Worm (Caenorhabditis elegans) whole organism, L1 larva: ENCODE results near the gene tag-196.
"Not testable (repeated sequence)": the region's sequence is repeated elsewhere in the genome, so short reads cannot be mapped to it uniquely, and the experiment has no call there.

Experiments used
- C16A3.4 ChIP-seq: fragments of 150-350 bp; optimal IDR thresholded peaks from 2 replicates; lab custom pipeline; 2014; ENCODE audit warnings: missing biosample characterization, missing genetic modification characterization
- F16B12.6 ChIP-seq: fragments of 150-350 bp; optimal IDR thresholded peaks from 2 replicates; lab custom pipeline; 2014; ENCODE audit warnings: missing biosample characterization, missing genetic modification characterization
- alr-1 ChIP-seq: fragments of 200-800 bp; sonication (Bioruptor generic); optimal IDR thresholded peaks from 2 replicates; lab custom pipeline; 2018; ENCODE audit warnings: borderline replicate concordance, mild to moderate bottlenecking, missing genetic modification characterization, missing compliant biosample characterization
- ama-1 ChIP-seq: fragments of 150-350 bp; optimal IDR thresholded peaks from 2 replicates; lab custom pipeline; 2014
- blmp-1 ChIP-seq: fragments of 150-350 bp; optimal IDR thresholded peaks from 2 replicates; lab custom pipeline; 2014; ENCODE audit warnings: missing biosample characterization, missing genetic modification characterization
- ceh-82 ChIP-seq, 3 experiments: fragments of 150-350 bp in 1 of 3; sonication (generic microtip) in 2 of 3; optimal IDR thresholded peaks; 2 replicates each; lab custom pipeline; 2014 to 2017; ENCODE audit warnings: missing biosample characterization in 3 of 3, missing genetic modification characterization in 3 of 3
- dpl-1 ChIP-seq, 3 experiments: fragments of 150-350 bp in 2 of 3; sonication (generic microtip) in 1 of 3; optimal IDR thresholded peaks; 2 replicates each; lab custom pipeline; 2014 to 2017; ENCODE audit warnings: missing biosample characterization in 3 of 3, missing genetic modification characterization in 3 of 3, missing genetic modification reagents in 3 of 3
- dsc-1 ChIP-seq: sonication (generic microtip); optimal IDR thresholded peaks from 2 replicates; lab custom pipeline; 2016; ENCODE audit warnings: mild to moderate bottlenecking, missing genetic modification characterization, missing compliant biosample characterization
- efl-1 ChIP-seq, 4 experiments: fragments of 150-350 bp; optimal IDR thresholded peaks in 3 of 4; peaks in 1 of 4; 1 replicate in 1 of 4; 2 replicates in 3 of 4; lab custom pipeline; 2014; ENCODE audit warnings: missing biosample characterization in 2 of 4, missing genetic modification characterization in 2 of 4, missing genetic modification reagents in 2 of 4
- efl-3 ChIP-seq: fragments of 200-800 bp; sonication (Bioruptor generic); optimal IDR thresholded peaks from 2 replicates; lab custom pipeline; 2018; ENCODE audit warnings: mild to moderate bottlenecking, missing genetic modification characterization, missing compliant biosample characterization
- elt-2 ChIP-seq: sonication (generic microtip); optimal IDR thresholded peaks from 2 replicates; lab custom pipeline; 2016; ENCODE audit warnings: missing genetic modification characterization, mild to moderate bottlenecking, inconsistent platforms, missing compliant biosample characterization, missing genetic modification reagents
- fkh-10 ChIP-seq: sonication (generic microtip); optimal IDR thresholded peaks from 2 replicates; lab custom pipeline; 2017; ENCODE audit warnings: missing biosample characterization, missing genetic modification reagents, missing genetic modification characterization
- fkh-4 ChIP-seq: sonication (generic microtip); optimal IDR thresholded peaks from 2 replicates; lab custom pipeline; 2016; ENCODE audit warnings: missing compliant biosample characterization, missing genetic modification characterization, borderline replicate concordance
- fkh-8 ChIP-seq: sonication (generic microtip); optimal IDR thresholded peaks from 2 replicates; lab custom pipeline; 2016; ENCODE audit warnings: mild to moderate bottlenecking, missing genetic modification characterization, missing compliant biosample characterization
- fos-1 ChIP-seq: fragments of 150-350 bp; optimal IDR thresholded peaks from 2 replicates; lab custom pipeline; 2014; ENCODE audit warnings: missing biosample characterization, missing genetic modification characterization
- hlh-4 ChIP-seq: sonication (generic microtip); optimal IDR thresholded peaks from 2 replicates; lab custom pipeline; 2016; ENCODE audit warnings: mild to moderate bottlenecking, missing genetic modification characterization, missing compliant biosample characterization
- hpl-2 ChIP-seq: fragments of 150-350 bp; optimal IDR thresholded peaks from 2 replicates; lab custom pipeline; 2014; ENCODE audit warnings: missing biosample characterization, missing genetic modification reagents, missing genetic modification characterization
- isw-1 ChIP-seq: fragments of 200-800 bp; sonication (Bioruptor generic); IDR thresholded peaks from 2 replicates; pipeline ENCODE4 v1.3.6; 2022; ENCODE audit warnings: missing genetic modification characterization, missing compliant biosample characterization
- lin-35 ChIP-seq, 2 experiments: fragments of 150-350 bp; optimal IDR thresholded peaks; 2 replicates each; lab custom pipeline; 2014; ENCODE audit warnings: missing biosample characterization in 2 of 2, missing genetic modification characterization in 2 of 2, missing genetic modification reagents in 2 of 2
- lsy-2 ChIP-seq, 2 experiments: fragments of 150-350 bp; optimal IDR thresholded peaks; 2 replicates each; lab custom pipeline; 2014; ENCODE audit warnings: missing biosample characterization in 2 of 2, missing genetic modification characterization in 2 of 2
- mef-2 ChIP-seq: fragments of 150-350 bp; optimal IDR thresholded peaks from 2 replicates; lab custom pipeline; 2014; ENCODE audit warnings: missing biosample characterization, missing genetic modification characterization
- mep-1 ChIP-seq: fragments of 150-350 bp; optimal IDR thresholded peaks from 2 replicates; lab custom pipeline; 2014; ENCODE audit warnings: missing biosample characterization, missing genetic modification characterization
- nhr-12 ChIP-seq: sonication (generic microtip); optimal IDR thresholded peaks from 2 replicates; lab custom pipeline; 2017; ENCODE audit warnings: missing biosample characterization, missing genetic modification characterization
- nhr-28 ChIP-seq: fragments of 150-350 bp; optimal IDR thresholded peaks from 2 replicates; lab custom pipeline; 2014; ENCODE audit warnings: missing biosample characterization, missing genetic modification characterization
- nhr-47 ChIP-seq: sonication (generic microtip); optimal IDR thresholded peaks from 2 replicates; lab custom pipeline; 2016; ENCODE audit warnings: mild to moderate bottlenecking, missing genetic modification characterization, moderate library complexity, missing compliant biosample characterization
- nhr-77 ChIP-seq: fragments of 150-350 bp; optimal IDR thresholded peaks from 2 replicates; lab custom pipeline; 2014; ENCODE audit warnings: missing biosample characterization, missing genetic modification characterization
- nhr-85 ChIP-seq: sonication (generic microtip); peaks from one replicate; lab custom pipeline; 2016; ENCODE audit warnings: missing genetic modification characterization, inconsistent platforms, missing compliant biosample characterization
- nhr-90 ChIP-seq: sonication (generic microtip); optimal IDR thresholded peaks from 2 replicates; lab custom pipeline; 2016; ENCODE audit warnings: mild to moderate bottlenecking, missing genetic modification characterization, missing compliant biosample characterization; ENCODE audit not compliant: poor library complexity
- skn-1 ChIP-seq: fragments of 150-350 bp; optimal IDR thresholded peaks from 2 replicates; lab custom pipeline; 2014; ENCODE audit warnings: missing biosample characterization, missing genetic modification characterization
- snpc-4 ChIP-seq: fragments of 150-350 bp; optimal IDR thresholded peaks from 2 replicates; lab custom pipeline; 2014; ENCODE audit warnings: missing biosample characterization, missing genetic modification characterization
- sup-37 ChIP-seq: fragments of 200-800 bp; sonication (Bioruptor generic); optimal IDR thresholded peaks from 2 replicates; lab custom pipeline; 2018; ENCODE audit warnings: mild to moderate bottlenecking, missing genetic modification characterization, missing compliant biosample characterization
- tlp-1 ChIP-seq: fragments of 150-350 bp; optimal IDR thresholded peaks from 2 replicates; lab custom pipeline; 2014; ENCODE audit warnings: missing biosample characterization, missing genetic modification characterization
- unc-62 ChIP-seq: fragments of 150-350 bp; optimal IDR thresholded peaks from 2 replicates; lab custom pipeline; 2014; ENCODE audit warnings: missing biosample characterization, missing genetic modification reagents, missing genetic modification characterization
- unc-86 ChIP-seq: sonication (generic microtip); optimal IDR thresholded peaks from 2 replicates; lab custom pipeline; 2016; ENCODE audit warnings: missing genetic modification characterization, missing compliant biosample characterization
- unc-98 ChIP-seq: fragments of 200-800 bp; sonication (Bioruptor generic); IDR thresholded peaks from 2 replicates; pipeline ENCODE4 v1.3.6; 2022; ENCODE audit warnings: missing genetic modification characterization, missing compliant biosample characterization
- xbp-1 ChIP-seq: sonication (generic microtip); optimal IDR thresholded peaks from 2 replicates; lab custom pipeline; 2016; ENCODE audit warnings: missing genetic modification characterization, missing compliant biosample characterization

The tag-196 gene

DNA sequence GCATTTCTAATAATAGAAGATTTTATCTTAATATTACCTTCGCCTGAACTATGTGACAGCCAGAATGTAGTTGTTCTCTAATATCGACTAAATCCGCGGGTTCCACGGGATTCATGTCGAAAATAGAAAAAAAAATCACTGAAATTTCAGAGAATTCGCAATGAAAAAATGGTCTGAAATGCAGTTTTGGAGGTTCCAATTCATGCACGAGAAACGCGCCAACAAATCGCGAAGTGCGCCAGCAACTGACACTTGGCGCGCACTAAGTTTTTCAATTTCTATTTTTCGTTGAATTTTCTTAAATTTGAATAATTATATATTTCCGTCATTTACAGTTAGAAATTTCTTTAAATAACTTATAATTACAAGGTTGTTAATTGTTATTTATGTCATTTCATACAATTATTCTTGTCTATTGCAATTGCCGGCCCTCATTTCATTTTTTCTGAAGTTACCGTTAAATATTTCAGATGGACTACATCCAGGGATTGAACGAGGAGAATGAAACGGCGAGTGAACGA lies 24.8 kb upstream of the tag-196 start, which contains the start of the genes F25G6.9 and symk-1 (continued):
- TF ChIP-seq dsc-1 (tag; lab: Kevin White, UChicago) = peak; percentile 82
- TF ChIP-seq mep-1 (tag; lab: Kevin White, UChicago) = peak; percentile 87
- peak; percentile 76 for TF ChIP-seq xbp-1
- peak; percentile 79 for TF ChIP-seq nhr-90 (tag; lab: Kevin White, UChicago)

DNA sequence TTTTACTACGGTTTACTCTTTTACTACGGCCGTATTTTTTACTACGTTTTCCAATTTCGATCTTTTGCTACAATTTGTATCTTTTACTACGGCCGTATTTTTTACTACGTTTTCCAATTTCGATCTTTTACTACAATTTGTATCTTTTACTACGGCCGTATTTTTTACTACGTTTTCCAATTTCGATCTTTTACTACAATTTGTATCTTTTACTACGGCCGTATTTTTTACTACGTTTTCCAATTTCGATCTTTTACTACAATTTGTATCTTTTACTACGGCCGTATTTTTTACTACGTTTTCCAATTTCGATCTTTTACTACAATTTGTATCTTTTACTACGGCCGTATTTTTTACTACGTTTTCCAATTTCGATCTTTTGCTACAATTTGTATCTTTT lies 20.0 kb upstream of the tag-196 start, which contains the start of gene F25G6.1:
Gene F25G6.1, plus strand, starts transcription at position 301 of the 400 bp plus-strand sequence.
- TF ChIP-seq C16A3.4 (tag; lab: Kevin White, UChicago); ama-1 (lab: Kevin White, UChicago); snpc-4: not testable (repeated sequence)

DNA sequence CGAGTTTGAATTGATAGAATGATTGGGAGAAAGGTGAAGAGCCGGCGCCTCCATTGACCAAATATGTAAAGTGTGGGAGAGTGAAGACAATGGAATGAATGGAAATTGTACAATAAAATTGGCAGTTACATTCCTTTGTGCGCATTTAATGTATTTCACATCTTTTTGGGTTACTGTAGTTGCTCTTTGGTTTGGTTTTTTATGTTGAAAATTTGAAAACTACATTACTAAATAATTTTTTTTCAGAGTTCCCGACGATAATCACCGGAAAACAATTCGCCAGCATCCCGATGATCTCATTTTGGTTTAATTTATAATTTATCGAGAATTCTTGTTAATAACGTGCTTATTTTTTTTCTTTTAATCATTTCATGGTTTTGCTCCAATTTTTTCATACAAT lies 13.8 kb upstream of the tag-196 start, which contains the start of gene C10B5.1:
Gene C10B5.1, plus strand, starts transcription at position 301 of the 400 bp plus-strand sequence.
- no peak for TF ChIP-seq nhr-77 (tag; lab: Kevin White, UChicago)
- no peak for TF ChIP-seq hlh-4
- TF ChIP-seq unc-98 (GFP tag; lab: Robert Waterston, UW) = no peak
- TF ChIP-seq lin-35 (GFP tag; optimal IDR thresholded peaks at IDR 0.05; lab: Kevin White, UChicago) = no peak
- TF ChIP-seq nhr-28 (tag; lab: Kevin White, UChicago) = no peak
- no peak for TF ChIP-seq mef-2
- no peak for TF ChIP-seq fkh-8 (tag; lab: Kevin White, UChicago)
- TF ChIP-seq unc-86 = no peak
- TF ChIP-seq unc-62 = no peak
- no peak for TF ChIP-seq alr-1 (tag; lab: Kevin White, UChicago)
- TF ChIP-seq hpl-2 (GFP tag; lab: Kevin White, UChicago) = no peak

DNA sequence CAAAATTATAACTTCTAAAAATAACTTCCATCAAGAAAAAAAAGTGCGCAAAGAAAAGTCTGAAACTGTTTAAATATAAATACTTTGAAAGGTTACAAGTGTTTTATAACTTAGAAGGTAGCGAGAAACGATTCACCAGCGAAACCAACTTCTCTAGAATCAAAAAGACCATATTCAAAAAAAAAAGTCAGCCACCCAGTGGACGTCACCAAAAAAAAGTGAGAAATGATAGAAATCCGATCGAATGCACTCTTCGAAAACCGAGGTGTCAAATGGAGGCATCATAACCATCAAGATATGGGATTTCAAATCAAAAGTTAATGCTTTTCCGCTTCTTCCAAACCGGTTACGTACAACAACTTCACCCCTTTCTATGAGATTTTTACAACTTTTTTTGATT lies 8.2 kb upstream of the tag-196 start:
- no peak for TF ChIP-seq elt-2
- no peak for TF ChIP-seq isw-1 (GFP tag; lab: Robert Waterston, UW)
- TF ChIP-seq efl-1 (optimal IDR thresholded peaks at IDR 0.05; lab: Kevin White, UChicago) = no peak
- TF ChIP-seq efl-1 (GFP tag; optimal IDR thresholded peaks at IDR 0.05 in 1 of 2; lab: Kevin White, UChicago) = peak in 1 of 2 experiments; percentile 90
- no peak for TF ChIP-seq fkh-10 (GFP tag; lab: Kevin White, UChicago)

DNA sequence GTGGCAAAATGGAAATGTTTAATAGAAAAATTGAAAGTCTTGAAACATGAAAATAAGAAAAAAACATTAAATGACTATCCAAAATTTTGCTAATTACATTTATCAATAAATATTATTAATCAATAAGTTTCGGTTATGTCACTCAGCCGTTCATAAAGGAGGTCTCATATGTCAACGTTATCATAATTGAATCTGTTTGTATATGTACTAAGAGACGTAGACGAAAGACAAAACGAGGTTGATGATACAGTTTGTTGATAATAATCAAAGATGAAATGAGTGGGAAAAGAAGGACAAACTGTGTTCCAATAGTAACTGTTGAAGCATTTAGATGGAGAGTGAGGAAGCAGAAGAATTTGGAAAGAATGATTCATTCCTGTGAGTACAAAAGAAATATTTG lies 7.8 kb upstream of the tag-196 start:
- no peak for TF ChIP-seq F16B12.6 (tag; lab: Kevin White, UChicago)
- TF ChIP-seq ceh-82 (tag; optimal IDR thresholded peaks at IDR 0.05; lab: Kevin White, UChicago) = no peak
- TF ChIP-seq xbp-1 = no peak
- no peak for TF ChIP-seq lsy-2 (tag; optimal IDR thresholded peaks at IDR 0.05; lab: Kevin White, UChicago)
- no peak for TF ChIP-seq efl-3 (GFP tag; lab: Kevin White, UChicago)
- TF ChIP-seq skn-1 (tag; lab: Kevin White, UChicago) = no peak
- TF ChIP-seq blmp-1 (tag; lab: Kevin White, UChicago) = peak; percentile 11

DNA sequence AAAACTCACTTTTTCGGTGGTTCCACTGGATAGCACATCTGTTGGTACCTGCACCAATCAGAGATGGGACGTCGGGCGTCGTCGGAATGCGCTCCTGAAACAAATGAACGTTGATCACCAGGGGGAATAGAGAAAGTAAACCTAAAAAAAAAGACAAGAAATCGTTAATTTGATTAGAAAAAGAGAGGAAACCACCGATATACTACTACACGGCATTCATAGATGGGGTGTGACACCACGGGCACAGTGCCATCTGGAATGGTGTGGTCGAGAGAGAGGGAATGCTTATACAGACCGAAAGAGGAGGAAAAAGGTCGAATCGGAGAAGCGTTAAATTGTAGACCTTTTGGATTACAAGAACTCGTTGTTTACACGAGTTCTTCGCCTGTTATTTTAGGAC lies 6.6 kb upstream of the tag-196 start, which contains the start of gene C10B5.3:
Gene C10B5.3, minus strand, starts transcription at position 101 of the 400 bp plus-strand sequence.
- TF ChIP-seq nhr-85 (tag; lab: Kevin White, UChicago) = no peak
- no peak for TF ChIP-seq tlp-1
- TF ChIP-seq alr-1 (tag; lab: Kevin White, UChicago) = no peak
- TF ChIP-seq nhr-12 (tag; lab: Kevin White, UChicago) = no peak
- TF ChIP-seq skn-1 (tag; lab: Kevin White, UChicago) = no peak
- TF ChIP-seq fkh-4 (tag; lab: Kevin White, UChicago) = no peak
- TF ChIP-seq dpl-1 (GFP tag; optimal IDR thresholded peaks at IDR 0.05; lab: Kevin White, UChicago) = no peak
- TF ChIP-seq nhr-47 = no peak
- TF ChIP-seq sup-37 (GFP tag; lab: Kevin White, UChicago) = no peak
- no peak for TF ChIP-seq fos-1 (tag; lab: Kevin White, UChicago)
